Worm (Caenorhabditis elegans): ENCODE data around the gene B0024.11.

ce11 chrV:10357467-10357953 is 38.2 kb upstream of the B0024.11 start, which contains the start of gene ceeh-2:
- TF ChIP-seq tra-4 (tag; optimal IDR thresholded peaks at IDR 0.05), result no peak
- TF ChIP-seq ama-1 (optimal IDR thresholded peaks at IDR 0.05), result no peak
- no peak for TF ChIP-seq B0310.2 (tag; optimal IDR thresholded peaks at IDR 0.05)
- no peak for TF ChIP-seq flt-1 (GFP tag; IDR thresholded peaks at IDR 0.05)
- no peak for TF ChIP-seq pes-1 (GFP tag; IDR thresholded peaks at IDR 0.05)
- no peak for TF ChIP-seq tbx-11 (GFP tag; IDR thresholded peaks at IDR 0.05)
- no peak for TF ChIP-seq sea-1 (GFP tag; conservative IDR thresholded peaks at IDR 0.05)

Data from whole organism, early embryonic.